Worm (Caenorhabditis elegans): ENCODE results near the gene pqn-13.
A peak's percentile ranks its signal among the peaks of the same experiment; 100 is the strongest.

pqn-13 gene

DNA sequence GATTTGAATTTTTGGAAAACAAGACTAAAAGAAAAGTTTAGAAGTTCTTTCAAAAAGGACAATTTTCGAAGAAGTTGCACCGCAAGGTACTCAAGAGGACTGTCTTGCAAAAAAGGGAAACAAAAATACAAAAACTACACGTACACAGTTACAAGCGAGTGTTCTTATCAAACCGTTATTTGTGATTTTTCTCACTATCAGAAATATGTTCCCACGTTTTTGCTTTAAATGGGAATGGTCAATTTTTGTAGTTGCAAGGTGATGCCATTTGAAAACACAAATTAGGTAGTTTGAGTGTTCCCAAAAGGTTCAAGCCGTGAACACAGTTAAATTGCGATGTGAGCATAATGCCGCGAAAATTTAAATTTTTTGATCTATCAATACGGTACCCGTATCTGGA is 20.3 kb upstream of the pqn-13 start:
- no peak for TF ChIP-seq mdl-1 (tag; optimal IDR thresholded peaks at IDR 0.05)
- no peak for TF ChIP-seq egl-27 (tag; optimal IDR thresholded peaks at IDR 0.05)
- TF ChIP-seq elt-2 (tag; optimal IDR thresholded peaks at IDR 0.05): peak; percentile 45
- TF ChIP-seq pqm-1 (tag; optimal IDR thresholded peaks at IDR 0.05): peak; percentile 30

ce11 chrV:5695635-5696034 is 19.7 kb upstream of the pqn-13 start:
- TF ChIP-seq nhr-25 (tag; optimal IDR thresholded peaks at IDR 0.05) (no peak), hmg-11 (tag; optimal IDR thresholded peaks at IDR 0.05) (no peak), ceh-16 (tag; optimal IDR thresholded peaks at IDR 0.05) (no peak), snpc-4 (tag; optimal IDR thresholded peaks at IDR 0.05) (no peak), ZK546.5 (tag; optimal IDR thresholded peaks at IDR 0.05) (no peak), nhr-77 (tag; optimal IDR thresholded peaks at IDR 0.05) (no peak), unc-62 (GFP tag; optimal IDR thresholded peaks at IDR 0.05) (no peak), aly-2 (tag; optimal IDR thresholded peaks at IDR 0.05) (no peak), nhr-23 (tag; optimal IDR thresholded peaks at IDR 0.05) (no peak), nhr-76 (tag; optimal IDR thresholded peaks at IDR 0.05) (no peak), nhr-28 (tag; optimal IDR thresholded peaks at IDR 0.05) (no peak), lin-15B (tag; optimal IDR thresholded peaks at IDR 0.05) (no peak), skn-1 (tag; optimal IDR thresholded peaks at IDR 0.05) (no peak), pqm-1 (tag; optimal IDR thresholded peaks at IDR 0.05) (no peak), lsy-12 (tag; optimal IDR thresholded peaks at IDR 0.05) (no peak), nfya-1 (tag; optimal IDR thresholded peaks at IDR 0.05; ENCODE audit: insufficient read depth) (no peak), elt-2 (tag; optimal IDR thresholded peaks at IDR 0.05) (no peak), fkh-10 (GFP tag; optimal IDR thresholded peaks at IDR 0.05) (no peak), nhr-67 (tag; optimal IDR thresholded peaks at IDR 0.05) (no peak), elt-1 (tag; optimal IDR thresholded peaks at IDR 0.05) (no peak)

- TF ChIP-seq nhr-77 (tag; optimal IDR thresholded peaks at IDR 0.05): no peak
- peak; percentile 83 for TF ChIP-seq nhr-43 (tag; optimal IDR thresholded peaks at IDR 0.05; ENCODE audit: poor library complexity, severe bottlenecking)
- TF ChIP-seq lin-39 (tag; optimal IDR thresholded peaks at IDR 0.05): no peak
- TF ChIP-seq unc-39 (tag; optimal IDR thresholded peaks at IDR 0.05): no peak
- TF ChIP-seq nhr-25 (tag; optimal IDR thresholded peaks at IDR 0.05): peak; percentile 68
Observed at ce11 chrV:5693595-5693994, 17.7 kb upstream of the pqn-13 start.

- TF ChIP-seq jun-1 (tag; optimal IDR thresholded peaks at IDR 0.05): no peak
- peak; percentile 55 for TF ChIP-seq elt-2 (tag; optimal IDR thresholded peaks at IDR 0.05)
- no peak for TF ChIP-seq nhr-237 (tag; optimal IDR thresholded peaks at IDR 0.05)
- no peak for TF ChIP-seq snpc-4 (tag; optimal IDR thresholded peaks at IDR 0.05)
- TF ChIP-seq R02D3.7 (tag; optimal IDR thresholded peaks at IDR 0.05): no peak
Observed at ce11 chrV:5691665-5692407, 15.9 kb upstream of the pqn-13 start, which contains the start of gene F25B4.8. TSS of gene F25B4.8 (minus strand) at chrV:5691715.

DNA sequence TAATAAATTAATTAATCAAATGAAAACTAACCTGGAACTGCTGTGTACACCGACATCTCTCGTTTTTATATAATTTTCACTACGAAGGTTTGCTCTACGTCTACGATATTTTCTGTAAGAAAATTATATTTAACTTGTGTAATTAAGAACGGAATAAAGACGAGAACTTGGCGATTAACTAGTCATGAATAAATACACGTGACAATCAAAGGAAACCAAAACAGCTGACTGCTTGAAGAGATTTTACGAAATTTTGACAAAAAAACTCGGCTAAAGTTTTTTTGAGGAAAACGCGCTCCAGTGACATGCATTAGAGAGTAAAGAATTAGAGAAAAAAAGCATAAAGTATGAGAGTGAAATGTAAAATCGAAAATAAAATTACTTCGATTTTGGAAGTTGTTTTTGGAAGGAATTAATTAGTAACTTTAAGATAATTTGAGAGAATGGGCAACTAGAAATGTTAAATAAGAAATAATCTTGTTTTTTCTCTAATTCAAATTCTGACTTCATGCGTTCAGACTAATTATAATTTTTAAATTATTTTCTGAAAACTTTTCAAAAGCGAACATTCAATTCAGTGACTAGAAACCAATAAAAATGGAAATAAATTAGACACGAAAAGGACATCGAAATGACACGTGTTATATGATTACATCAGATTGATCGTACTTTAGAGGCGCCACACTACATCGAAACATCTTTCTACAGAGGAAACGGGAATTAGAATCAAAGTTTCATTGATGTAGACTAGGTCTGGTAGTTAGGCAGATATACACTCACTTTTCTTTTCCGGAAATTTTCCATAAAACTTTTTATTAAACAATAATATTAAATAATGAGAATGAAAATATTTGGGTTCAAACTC is 11.4 kb upstream of the pqn-13 start, which contains the start of gene F25B4.7:
F25B4.7 (minus strand) TSS at position 112 of the 865 bp plus-strand sequence.
- TF ChIP-seq elt-3 (tag; optimal IDR thresholded peaks at IDR 0.05): no peak
- no peak for TF ChIP-seq snpc-4 (tag; optimal IDR thresholded peaks at IDR 0.05)
- no peak for TF ChIP-seq fkh-2 (tag; optimal IDR thresholded peaks at IDR 0.05)
- TF ChIP-seq fos-1 (tag; optimal IDR thresholded peaks at IDR 0.05): no peak
- TF ChIP-seq ZK546.5 (tag; optimal IDR thresholded peaks at IDR 0.05): no peak
- no peak for TF ChIP-seq mdl-1 (tag; optimal IDR thresholded peaks at IDR 0.05)
- TF ChIP-seq skn-1 (tag; optimal IDR thresholded peaks at IDR 0.05): no peak
- TF ChIP-seq hmg-11 (tag; optimal IDR thresholded peaks at IDR 0.05): no peak
- TF ChIP-seq elt-2 (tag; optimal IDR thresholded peaks at IDR 0.05): peak; percentile 17
- peak; percentile 61 for TF ChIP-seq nhr-23 (tag; optimal IDR thresholded peaks at IDR 0.05)
- no peak for TF ChIP-seq daf-12 (tag; optimal IDR thresholded peaks at IDR 0.05)
- no peak for TF ChIP-seq nhr-77 (tag; optimal IDR thresholded peaks at IDR 0.05)
- peak; percentile 42 for TF ChIP-seq pha-4 (tag; optimal IDR thresholded peaks at IDR 0.05)
- TF ChIP-seq lin-15B (tag; optimal IDR thresholded peaks at IDR 0.05): peak; percentile 56
- TF ChIP-seq ceh-28 (tag; optimal IDR thresholded peaks at IDR 0.05): no peak
- TF ChIP-seq aly-2 (tag; optimal IDR thresholded peaks at IDR 0.05): no peak
- TF ChIP-seq nhr-25 (tag; optimal IDR thresholded peaks at IDR 0.05): peak; percentile 7
- TF ChIP-seq nhr-43 (tag; optimal IDR thresholded peaks at IDR 0.05; ENCODE audit: poor library complexity, severe bottlenecking): peak; percentile 49

All from whole organism, L3 larva.